Worm (Caenorhabditis elegans): ENCODE results near the gene tmem-184.
A peak's percentile ranks its signal among the peaks of the same experiment; 100 is the strongest.

The tmem-184 gene

DNA sequence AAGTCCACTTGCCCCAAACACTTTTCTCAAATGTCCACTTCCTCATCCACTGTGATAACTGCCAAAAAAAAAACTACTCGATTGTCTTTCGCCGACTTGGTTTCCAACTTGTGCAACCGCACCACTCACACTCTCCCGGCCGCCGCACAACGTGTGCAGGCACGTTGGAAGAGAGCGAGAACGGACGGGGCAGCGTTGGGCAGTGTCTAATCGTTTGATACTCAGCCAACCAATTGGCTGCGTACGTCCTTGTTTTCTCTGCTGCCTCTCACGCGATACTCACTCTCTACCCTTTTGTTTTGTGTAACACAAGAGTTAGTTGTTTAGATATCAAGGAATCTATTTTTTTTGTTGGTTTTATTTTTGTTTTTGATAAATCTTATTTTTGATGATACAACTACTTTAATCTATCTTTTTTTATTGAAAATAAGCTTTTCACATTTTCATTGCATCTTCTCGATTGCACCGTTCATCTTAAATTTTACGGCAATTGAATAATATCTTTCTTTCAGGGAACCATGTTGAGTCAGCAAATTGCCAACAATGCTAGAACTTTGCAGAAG, 46.9 kb upstream of the tmem-184 start, which contains the start of gene sucl-1 (continued):
- TF ChIP-seq F23B12.7 (tag; optimal IDR thresholded peaks at IDR 0.05; ENCODE audit: insufficient read depth) (peak; percentile 77), snpc-1.1 (tag; optimal IDR thresholded peaks at IDR 0.05; ENCODE audit: insufficient read depth) (no peak), nhr-120 (GFP tag; IDR thresholded peaks at IDR 0.05) (no peak), ztf-6 (GFP tag; IDR thresholded peaks at IDR 0.05) (no peak), ets-4 (GFP tag; optimal IDR thresholded peaks at IDR 0.05) (peak; percentile 86), nhr-179 (tag; optimal IDR thresholded peaks at IDR 0.05) (no peak), ztf-3 (GFP tag; optimal IDR thresholded peaks at IDR 0.05) (no peak), K12H6.12 (tag; optimal IDR thresholded peaks at IDR 0.05) (peak; percentile 73), nhr-80 (tag; optimal IDR thresholded peaks at IDR 0.05) (peak; percentile 99), sdz-38 (tag; optimal IDR thresholded peaks at IDR 0.05) (no peak), fkh-3 (tag; optimal IDR thresholded peaks at IDR 0.05) (no peak), ccch-3 (GFP tag; optimal IDR thresholded peaks at IDR 0.05) (no peak), gei-17 (GFP tag; optimal IDR thresholded peaks at IDR 0.05) (peak; percentile 30), ekl-4 (GFP tag; IDR thresholded peaks at IDR 0.05) (no peak), lsl-1 (GFP tag; optimal IDR thresholded peaks at IDR 0.05) (no peak), lin-26 (GFP tag; IDR thresholded peaks at IDR 0.05) (peak; percentile 72), sptf-2 (GFP tag; optimal IDR thresholded peaks at IDR 0.05) (no peak), F22D6.2 (tag; optimal IDR thresholded peaks at IDR 0.05) (peak; percentile 58), ZK185.1 (tag; optimal IDR thresholded peaks at IDR 0.05; ENCODE audit: poor library complexity, severe bottlenecking) (no peak), hmg-1.2 (GFP tag; IDR thresholded peaks at IDR 0.05) (peak; percentile 81), lir-1 (GFP tag; conservative IDR thresholded peaks at IDR 0.05) (0 out of 2 replicates have a peak, but pooled peaks have one; percentile 35), dpff-1 (tag; optimal IDR thresholded peaks at IDR 0.05) (no peak), ceh-79 (tag; optimal IDR thresholded peaks at IDR 0.05) (no peak), Y79H2A.3 (GFP tag; conservative IDR thresholded peaks at IDR 0.05) (no peak), lag-1 (GFP tag; IDR thresholded peaks at IDR 0.05) (no peak), nhr-90 (tag; optimal IDR thresholded peaks at IDR 0.05) (peak; percentile 55), ztf-26 (tag; optimal IDR thresholded peaks at IDR 0.05) (peak; percentile 73), ztf-28 (GFP tag; IDR thresholded peaks at IDR 0.05) (no peak), bed-2 (GFP tag; IDR thresholded peaks at IDR 0.05) (no peak), attf-6 (GFP tag; IDR thresholded peaks at IDR 0.05) (no peak), F39B2.1 (GFP tag; IDR thresholded peaks at IDR 0.05) (no peak), repo-1 (tag; optimal IDR thresholded peaks at IDR 0.05) (peak; percentile 1), B0261.1 (tag; optimal IDR thresholded peaks at IDR 0.05) (no peak), F57A8.1 (GFP tag; optimal IDR thresholded peaks at IDR 0.05) (no peak), hsf-1 (GFP tag; IDR thresholded peaks at IDR 0.05) (no peak), Y95B8A.8 (GFP tag; IDR thresholded peaks at IDR 0.05) (no peak), K11D2.4 (GFP tag; IDR thresholded peaks at IDR 0.05) (0 out of 2 replicates have a peak, but pooled peaks have one; percentile 55), Y56A3A.18 (GFP tag; IDR thresholded peaks at IDR 0.05) (no peak), Y67H2A.10 (GFP tag; conservative IDR thresholded peaks at IDR 0.05) (no peak), ama-1 (optimal IDR thresholded peaks at IDR 0.05) (no peak), ama-1 (GFP tag; optimal IDR thresholded peaks at IDR 0.05) (peak in 1 of 2 experiments; percentile 39), zim-3 (tag; optimal IDR thresholded peaks at IDR 0.05) (no peak), nfya-2 (GFP tag; IDR thresholded peaks at IDR 0.05) (no peak), him-1 (tag; optimal IDR thresholded peaks at IDR 0.05) (no peak), Y53G8AR.9 (GFP tag; conservative IDR thresholded peaks at IDR 0.05) (0 out of 2 replicates have a peak, but pooled peaks have one; percentile 37), aptf-2 (GFP tag; conservative IDR thresholded peaks at IDR 0.05) (no peak), nhr-27 (tag; optimal IDR thresholded peaks at IDR 0.05) (no peak), rec-8 (tag; optimal IDR thresholded peaks at IDR 0.05) (no peak), tbp1 (GFP tag; optimal IDR thresholded peaks at IDR 0.05) (peak; percentile 56)

All from whole organism, young adult.